Worm (Caenorhabditis elegans): ENCODE measurements around the gene C14B9.8.
A peak's percentile ranks its signal among the peaks of the same experiment; 100 is the strongest.

The C14B9.8 gene

ce11 chrIII:8124323-8124722 is 20.1 kb downstream of the C14B9.8 start:
- TF ChIP-seq Y67H2A.10 (GFP tag; conservative IDR thresholded peaks at IDR 0.05) (no peak), F57C9.4 (tag; optimal IDR thresholded peaks at IDR 0.05) (no peak), tbx-9 (tag; optimal IDR thresholded peaks at IDR 0.05; ENCODE audit: borderline replicate concordance) (no peak), attf-5 (GFP tag; optimal IDR thresholded peaks at IDR 0.05) (peak; percentile 9), lin-40 (tag; optimal IDR thresholded peaks at IDR 0.05) (peak; percentile 44), ceh-27 (GFP tag; optimal IDR thresholded peaks at IDR 0.05) (no peak), somi-1 (GFP tag; optimal IDR thresholded peaks at IDR 0.05) (peak; percentile 34), tbp1 (GFP tag; optimal IDR thresholded peaks at IDR 0.05) (peak; percentile 4), lin-35 (GFP tag; optimal IDR thresholded peaks at IDR 0.05) (peak in 1 of 3 experiments; percentile 49), F23B12.7 (tag; optimal IDR thresholded peaks at IDR 0.05; ENCODE audit: insufficient read depth) (peak; percentile 54), hmg-1.2 (GFP tag; IDR thresholded peaks at IDR 0.05) (peak; percentile 63; the same call in 1 of the 2 replicates), nhr-80 (tag; optimal IDR thresholded peaks at IDR 0.05) (peak; percentile 62)

- TF ChIP-seq pbrm-1 (GFP tag; IDR thresholded peaks at IDR 0.05) (no peak), ZK185.1 (tag; optimal IDR thresholded peaks at IDR 0.05; ENCODE audit: poor library complexity, severe bottlenecking) (no peak), xnd-1 (tag; optimal IDR thresholded peaks at IDR 0.05) (no peak), tbp1 (GFP tag; optimal IDR thresholded peaks at IDR 0.05) (no peak), hmg-1.2 (GFP tag; IDR thresholded peaks at IDR 0.05) (no peak), madf-10 (tag; optimal IDR thresholded peaks at IDR 0.05) (no peak), ceh-27 (GFP tag; optimal IDR thresholded peaks at IDR 0.05) (no peak), snpc-4 (GFP tag; optimal IDR thresholded peaks at IDR 0.05) (no peak), snpc-4 (tag; optimal IDR thresholded peaks at IDR 0.05) (no peak), akir-1 (GFP tag; optimal IDR thresholded peaks at IDR 0.05) (no peak), F37B4.10 (GFP tag; IDR thresholded peaks at IDR 0.05) (no peak), F33H1.4 (GFP tag; IDR thresholded peaks at IDR 0.05) (no peak), lin-35 (GFP tag; optimal IDR thresholded peaks at IDR 0.05) (no peak), lir-1 (GFP tag; conservative IDR thresholded peaks at IDR 0.05) (no peak), K12H6.12 (tag; optimal IDR thresholded peaks at IDR 0.05) (no peak)
Observed at ce11 chrIII:8121923-8122322, 22.5 kb downstream of the C14B9.8 start.

- TF ChIP-seq madf-8 (GFP tag; conservative IDR thresholded peaks at IDR 0.05) (no peak), mel-28 (tag; optimal IDR thresholded peaks at IDR 0.05; ENCODE audit: borderline replicate concordance) (no peak), Y53F4B.3 (GFP tag; IDR thresholded peaks at IDR 0.05) (no peak), Y53G8AR.9 (GFP tag; conservative IDR thresholded peaks at IDR 0.05) (no peak), mcd-1 (GFP tag; IDR thresholded peaks at IDR 0.05) (no peak), nhr-27 (tag; optimal IDR thresholded peaks at IDR 0.05) (no peak), ama-1 (optimal IDR thresholded peaks at IDR 0.05) (no peak), ama-1 (GFP tag; optimal IDR thresholded peaks at IDR 0.05) (no peak), ceh-79 (tag; optimal IDR thresholded peaks at IDR 0.05) (no peak), Y95B8A.8 (GFP tag; IDR thresholded peaks at IDR 0.05) (no peak), somi-1 (GFP tag; optimal IDR thresholded peaks at IDR 0.05) (no peak), F37B4.10 (GFP tag; IDR thresholded peaks at IDR 0.05) (no peak), pha-4 (tag; optimal IDR thresholded peaks at IDR 0.05) (no peak), nhr-80 (tag; optimal IDR thresholded peaks at IDR 0.05) (no peak), atf-7 (tag; optimal IDR thresholded peaks at IDR 0.05) (no peak), B0035.1 (tag; optimal IDR thresholded peaks at IDR 0.05) (no peak), attf-3 (GFP tag; conservative IDR thresholded peaks at IDR 0.05) (no peak)
Observed at ce11 chrIII:8121132-8121531, 23.3 kb downstream of the C14B9.8 start, which contains the start of gene gei-8. TSS of gene gei-8 (minus strand) at chrIII:8121232.
